Worm (Caenorhabditis elegans) whole organism, midembryonic: ENCODE results near the gene miz-1.

Source experiments
- T22C8.4 ChIP-seq: fragments of 200-800 bp; sonication (Bioruptor generic); IDR thresholded peaks from 2 replicates; pipeline ENCODE4 v1.3.6; 2022; ENCODE audit warnings: missing genetic modification characterization, missing compliant biosample characterization
- cog-1 ChIP-seq: sonication (generic microtip); optimal IDR thresholded peaks from 2 replicates; lab custom pipeline; 2016; ENCODE audit warnings: missing genetic modification characterization, missing compliant biosample characterization
- flt-1 ChIP-seq: fragments of 200-800 bp; sonication (Bioruptor generic); IDR thresholded peaks from 2 replicates; pipeline ENCODE4 v1.3.6; 2022; ENCODE audit warnings: missing genetic modification characterization, missing compliant biosample characterization
- klf-2 ChIP-seq: fragments of 200-800 bp; sonication (Bioruptor generic); conservative IDR thresholded peaks from 2 replicates; pipeline ENCODE4 v1.3.6; 2022; ENCODE audit warnings: missing genetic modification reagents, missing genetic modification characterization, missing compliant biosample characterization
- ref-1 ChIP-seq: fragments of 200-800 bp; sonication (Bioruptor generic); conservative IDR thresholded peaks from 2 replicates; pipeline ENCODE4 v1.3.6; 2022; ENCODE audit warnings: missing genetic modification reagents, missing genetic modification characterization, missing compliant biosample characterization
- ztf-23 ChIP-seq: fragments of 200-800 bp; sonication (Bioruptor generic); IDR thresholded peaks from 2 replicates; pipeline ENCODE4 v1.3.6; 2022; ENCODE audit warnings: missing genetic modification reagents, missing genetic modification characterization, missing compliant biosample characterization

DNA sequence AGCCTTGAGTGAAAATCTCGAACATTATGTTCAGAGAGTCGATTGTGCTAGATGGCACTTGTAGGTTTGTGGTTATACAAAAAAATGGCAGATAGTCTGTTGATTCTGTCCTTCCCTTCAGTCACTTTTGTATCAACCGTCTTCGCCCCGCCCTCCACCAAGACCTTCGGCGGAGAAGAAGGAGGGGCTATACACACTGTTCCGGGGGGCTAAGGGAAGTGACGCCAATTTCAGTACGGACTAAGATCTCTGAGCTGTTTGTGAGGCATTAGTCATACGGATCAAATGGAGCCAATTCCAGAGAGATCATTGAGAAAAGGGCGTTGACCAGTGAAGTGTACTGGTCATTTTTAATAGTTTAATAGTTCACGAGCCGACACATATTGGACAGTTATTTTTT lies 31.6 kb upstream of the miz-1 start, which contains the start of gene swt-3:
- TF ChIP-seq T22C8.4 (no peak), ztf-23 (GFP tag; lab: Robert Waterston, UW) (no peak), ref-1 (no peak), cog-1 (tag; lab: Kevin White, UChicago) (no peak), flt-1 (GFP tag; lab: Robert Waterston, UW) (no peak), klf-2 (GFP tag; lab: Robert Waterston, UW) (no peak)
